Fruit fly (Drosophila melanogaster): ENCODE results near the gene CG2972.

dm6 chrX:10082950-10083253 is at the start of gene CG2972:
- TF ChIP-seq CG1620 (GFP tag; optimal IDR thresholded peaks at IDR 0.05), result no peak
- TF ChIP-seq Hr96 (GFP tag; optimal IDR thresholded peaks at IDR 0.05), result no peak
- TF ChIP-seq CG11617 (GFP tag; optimal IDR thresholded peaks at IDR 0.05), result no peak
- no peak for TF ChIP-seq kay (GFP tag; ENCODE audit: borderline replicate concordance)
- no peak for TF ChIP-seq toe (GFP tag; optimal IDR thresholded peaks at IDR 0.05)
- no peak for TF ChIP-seq CG7101 (tag; optimal IDR thresholded peaks at IDR 0.05)
- no peak for TF ChIP-seq CG33017 (tag; optimal IDR thresholded peaks at IDR 0.05)
- TF ChIP-seq CG12768 (GFP tag; optimal IDR thresholded peaks at IDR 0.05), result no peak
- TF ChIP-seq tj (GFP tag; optimal IDR thresholded peaks at IDR 0.05), result no peak
- TF ChIP-seq pad (GFP tag; optimal IDR thresholded peaks at IDR 0.05), result no peak
- TF ChIP-seq CG14711 (tag; optimal IDR thresholded peaks at IDR 0.05), result no peak
- TF ChIP-seq cic (GFP tag; optimal IDR thresholded peaks at IDR 0.05), result no peak
- TF ChIP-seq cnc (optimal IDR thresholded peaks at IDR 0.05), result no peak
- no peak for TF ChIP-seq ovo (GFP tag; optimal IDR thresholded peaks at IDR 0.05)
